Worm (Caenorhabditis elegans) whole organism, L3 larva: Measurements from ENCODE around the gene C08E8.11.

Experiments used
- R02D3.7 ChIP-seq: fragments of 150-350 bp; optimal IDR thresholded peaks from 2 replicates; lab custom pipeline; 2014; ENCODE audit warnings: missing biosample characterization, missing genetic modification characterization
- aly-2 ChIP-seq: fragments of 150-350 bp; optimal IDR thresholded peaks from 2 replicates; lab custom pipeline; 2014; ENCODE audit warnings: missing biosample characterization, missing genetic modification characterization
- ama-1 ChIP-seq: fragments of 150-350 bp; optimal IDR thresholded peaks from 2 replicates; lab custom pipeline; 2018
- ceh-82 ChIP-seq: fragments of 150-350 bp; optimal IDR thresholded peaks from 2 replicates; lab custom pipeline; 2014; ENCODE audit warnings: missing biosample characterization, missing genetic modification characterization
- ceh-9 ChIP-seq: sonication (generic microtip); optimal IDR thresholded peaks from 2 replicates; lab custom pipeline; 2018; ENCODE audit warnings: missing biosample characterization, missing genetic modification characterization
- daf-12 ChIP-seq: fragments of 150-350 bp; optimal IDR thresholded peaks from 2 replicates; lab custom pipeline; 2014; ENCODE audit warnings: missing biosample characterization, missing genetic modification reagents, missing genetic modification characterization
- egl-5 ChIP-seq: fragments of 150-350 bp; optimal IDR thresholded peaks from 2 replicates; lab custom pipeline; 2017; ENCODE audit warnings: missing biosample characterization, missing genetic modification reagents, missing genetic modification characterization, inconsistent platforms
- elt-1 ChIP-seq: fragments of 150-350 bp; optimal IDR thresholded peaks from 2 replicates; lab custom pipeline; 2014; ENCODE audit warnings: missing biosample characterization, missing genetic modification characterization
- elt-2 ChIP-seq: sonication (generic microtip); optimal IDR thresholded peaks from 2 replicates; lab custom pipeline; 2016; ENCODE audit warnings: missing genetic modification reagents, mild to moderate bottlenecking, missing genetic modification characterization, missing compliant biosample characterization
- eor-1 ChIP-seq, 2 experiments: fragments of 150-350 bp; optimal IDR thresholded peaks; 2 replicates each; lab custom pipeline; 2014 to 2018; ENCODE audit warnings: missing biosample characterization in 2 of 2, missing genetic modification characterization in 2 of 2
- fkh-10 ChIP-seq: sonication (generic microtip); optimal IDR thresholded peaks from 2 replicates; lab custom pipeline; 2017; ENCODE audit warnings: missing biosample characterization, missing genetic modification reagents, missing genetic modification characterization
- fkh-2 ChIP-seq: fragments of 150-350 bp; optimal IDR thresholded peaks from 2 replicates; lab custom pipeline; 2014; ENCODE audit warnings: missing biosample characterization, missing genetic modification reagents, missing genetic modification characterization
- fos-1 ChIP-seq: fragments of 150-350 bp; optimal IDR thresholded peaks from 2 replicates; lab custom pipeline; 2014; ENCODE audit warnings: missing biosample characterization, missing genetic modification characterization
- hmg-11 ChIP-seq: sonication (generic microtip); optimal IDR thresholded peaks from 2 replicates; lab custom pipeline; 2016; ENCODE audit warnings: missing genetic modification characterization, missing compliant biosample characterization
- jun-1 ChIP-seq: fragments of 150-350 bp; optimal IDR thresholded peaks from 2 replicates; lab custom pipeline; 2014; ENCODE audit warnings: missing biosample characterization, missing genetic modification reagents, missing genetic modification characterization
- lin-15B ChIP-seq: fragments of 150-350 bp; optimal IDR thresholded peaks from 2 replicates; lab custom pipeline; 2014; ENCODE audit warnings: missing biosample characterization, missing genetic modification characterization
- lsy-12 ChIP-seq: sonication (generic microtip); optimal IDR thresholded peaks from 2 replicates; lab custom pipeline; 2016; ENCODE audit warnings: mild to moderate bottlenecking, missing genetic modification characterization, missing compliant biosample characterization
- mdl-1 ChIP-seq: fragments of 150-350 bp; optimal IDR thresholded peaks from 2 replicates; lab custom pipeline; 2014; ENCODE audit warnings: missing biosample characterization, missing genetic modification characterization
- nhr-11 ChIP-seq: fragments of 150-350 bp; optimal IDR thresholded peaks from 2 replicates; lab custom pipeline; 2014; ENCODE audit warnings: missing biosample characterization, missing genetic modification characterization
- nhr-23 ChIP-seq: fragments of 150-350 bp; optimal IDR thresholded peaks from 2 replicates; lab custom pipeline; 2014; ENCODE audit warnings: missing biosample characterization, missing genetic modification reagents, missing genetic modification characterization
- nhr-237 ChIP-seq: fragments of 150-350 bp; optimal IDR thresholded peaks from 2 replicates; lab custom pipeline; 2014; ENCODE audit warnings: missing biosample characterization, missing genetic modification characterization
- nhr-25 ChIP-seq: sonication (generic microtip); optimal IDR thresholded peaks from 2 replicates; lab custom pipeline; 2017; ENCODE audit warnings: missing biosample characterization, missing genetic modification characterization
- nhr-28 ChIP-seq: fragments of 150-350 bp; optimal IDR thresholded peaks from 2 replicates; lab custom pipeline; 2014; ENCODE audit warnings: missing biosample characterization, missing genetic modification characterization
- nhr-43 ChIP-seq: sonication (generic microtip); optimal IDR thresholded peaks from 2 replicates; lab custom pipeline; 2016; ENCODE audit warnings: mild to moderate bottlenecking, missing genetic modification characterization, missing compliant biosample characterization; ENCODE audit not compliant: poor library complexity, severe bottlenecking
- nhr-67 ChIP-seq: fragments of 150-350 bp; optimal IDR thresholded peaks from 2 replicates; lab custom pipeline; 2014; ENCODE audit warnings: missing biosample characterization, missing genetic modification characterization
- nhr-76 ChIP-seq: fragments of 150-350 bp; sonication (generic microtip); optimal IDR thresholded peaks from 5 replicates; lab custom pipeline; 2014; ENCODE audit warnings: missing biosample characterization, missing genetic modification characterization
- nhr-77 ChIP-seq: fragments of 150-350 bp; optimal IDR thresholded peaks from 2 replicates; lab custom pipeline; 2014; ENCODE audit warnings: missing biosample characterization, missing genetic modification characterization
- pha-4 ChIP-seq: fragments of 150-350 bp; optimal IDR thresholded peaks from 2 replicates; lab custom pipeline; 2014; ENCODE audit warnings: missing biosample characterization, missing genetic modification reagents, missing genetic modification characterization
- pqm-1 ChIP-seq: fragments of 150-350 bp; optimal IDR thresholded peaks from 2 replicates; lab custom pipeline; 2017; ENCODE audit warnings: missing biosample characterization, missing genetic modification characterization, inconsistent platforms
- sea-2 ChIP-seq: fragments of 150-350 bp; sonication (generic microtip); optimal IDR thresholded peaks from 4 replicates; lab custom pipeline; 2014; ENCODE audit warnings: missing biosample characterization, missing genetic modification reagents, missing genetic modification characterization
- skn-1 ChIP-seq: fragments of 150-350 bp; optimal IDR thresholded peaks from 2 replicates; lab custom pipeline; 2014; ENCODE audit warnings: missing biosample characterization, missing genetic modification characterization
- snpc-4 ChIP-seq: fragments of 150-350 bp; optimal IDR thresholded peaks from 2 replicates; lab custom pipeline; 2014; ENCODE audit warnings: missing biosample characterization, missing genetic modification characterization
- tbx-2 ChIP-seq: sonication (generic microtip); optimal IDR thresholded peaks from 2 replicates; lab custom pipeline; 2016; ENCODE audit warnings: mild to moderate bottlenecking, missing genetic modification characterization, missing compliant biosample characterization
- unc-39 ChIP-seq: sonication (generic microtip); optimal IDR thresholded peaks from 4 replicates; lab custom pipeline; 2017; ENCODE audit warnings: missing biosample characterization, missing genetic modification characterization
- unc-62 ChIP-seq: fragments of 150-350 bp; sonication (generic microtip); optimal IDR thresholded peaks from 4 replicates; lab custom pipeline; 2014; ENCODE audit warnings: missing biosample characterization, missing genetic modification reagents, missing genetic modification characterization
- zag-1 ChIP-seq: fragments of 150-350 bp; optimal IDR thresholded peaks from 2 replicates; lab custom pipeline; 2014; ENCODE audit warnings: missing biosample characterization, missing genetic modification characterization
- ztf-11 ChIP-seq: fragments of 150-350 bp; optimal IDR thresholded peaks from 2 replicates; lab custom pipeline; 2014; ENCODE audit warnings: missing biosample characterization, missing genetic modification characterization

C08E8.11 gene

ce11 chrV:18389046-18389445 is 38.2 kb downstream of the C08E8.11 start, which contains the start of the genes Y51A2B.4 and Y51A2B.5:
Gene Y51A2B.4 (minus strand): TSS chrV:18389146.
Gene Y51A2B.5 (plus strand): TSS chrV:18389277.
- no peak for TF ChIP-seq aly-2 (tag; lab: Kevin White, UChicago)
- TF ChIP-seq ztf-11 (tag; lab: Kevin White, UChicago), result no peak
- no peak for TF ChIP-seq tbx-2
- TF ChIP-seq snpc-4, result no peak
- no peak for TF ChIP-seq nhr-67 (tag; lab: Kevin White, UChicago)
- no peak for TF ChIP-seq mdl-1 (tag; lab: Kevin White, UChicago)
- TF ChIP-seq fos-1 (tag; lab: Kevin White, UChicago), result no peak
- TF ChIP-seq skn-1 (tag; lab: Kevin White, UChicago), result no peak

- TF ChIP-seq jun-1 (tag; lab: Kevin White, UChicago), result no peak
- TF ChIP-seq lin-15B (tag; lab: Kevin White, UChicago), result no peak
- no peak for TF ChIP-seq lsy-12 (tag; lab: Kevin White, UChicago)
- no peak for TF ChIP-seq egl-5 (tag; lab: Kevin White, UChicago)
- no peak for TF ChIP-seq elt-2 (tag; lab: Kevin White, UChicago)
- TF ChIP-seq nhr-77 (tag; lab: Kevin White, UChicago), result no peak
- no peak for TF ChIP-seq nhr-237 (tag; lab: Kevin White, UChicago)
- no peak for TF ChIP-seq nhr-23 (tag; lab: Kevin White, UChicago)
- no peak for TF ChIP-seq fkh-2 (tag; lab: Kevin White, UChicago)
- TF ChIP-seq sea-2, result no peak
- TF ChIP-seq nhr-43 (tag; lab: Kevin White, UChicago), result no peak
- TF ChIP-seq nhr-25, result no peak
- no peak for TF ChIP-seq ceh-82 (tag; lab: Kevin White, UChicago)
- no peak for TF ChIP-seq ztf-11 (tag; lab: Kevin White, UChicago)
- no peak for TF ChIP-seq fkh-10 (GFP tag; lab: Kevin White, UChicago)
- TF ChIP-seq eor-1 (tag; optimal IDR thresholded peaks at IDR 0.05; lab: Kevin White, UChicago), result no peak
- TF ChIP-seq skn-1 (tag; lab: Kevin White, UChicago), result no peak
- TF ChIP-seq daf-12 (tag; lab: Kevin White, UChicago), result no peak
- TF ChIP-seq nhr-28, result no peak
- TF ChIP-seq nhr-76, result no peak
Observed at ce11 chrV:18394203-18394602, 43.4 kb downstream of the C08E8.11 start, which contains the start of gene Y51A2B.6. Gene Y51A2B.6 (minus strand): TSS chrV:18394303.

- TF ChIP-seq ama-1 (lab: Kevin White, UChicago) (no peak), pqm-1 (tag; lab: Kevin White, UChicago) (no peak), R02D3.7 (tag; lab: Kevin White, UChicago) (no peak), nhr-77 (tag; lab: Kevin White, UChicago) (no peak), unc-62 (GFP tag; lab: Kevin White, UChicago) (no peak), hmg-11 (no peak), ceh-9 (no peak), sea-2 (no peak), unc-39 (tag; lab: Kevin White, UChicago) (no peak), zag-1 (tag; lab: Kevin White, UChicago) (no peak), nhr-76 (no peak), mdl-1 (tag; lab: Kevin White, UChicago) (no peak), elt-1 (no peak), pha-4 (tag; lab: Kevin White, UChicago) (no peak), tbx-2 (no peak), fkh-10 (GFP tag; lab: Kevin White, UChicago) (no peak)
Observed at ce11 chrV:18395649-18396048, 44.8 kb downstream of the C08E8.11 start, which contains the start of gene Y51A2B.9. Gene Y51A2B.9 (minus strand): TSS chrV:18395749.

- TF ChIP-seq aly-2 (tag; lab: Kevin White, UChicago) (no peak), zag-1 (tag; lab: Kevin White, UChicago) (no peak), nhr-11 (tag; lab: Kevin White, UChicago) (no peak), fkh-10 (GFP tag; lab: Kevin White, UChicago) (no peak), ceh-9 (no peak), nhr-76 (no peak), jun-1 (tag; lab: Kevin White, UChicago) (no peak), nhr-28 (no peak)
Observed at ce11 chrV:18397814-18398213, 47.0 kb downstream of the C08E8.11 start, which contains the start of gene Y51A2B.16. Gene Y51A2B.16 (minus strand): TSS chrV:18397914.
